Fruit fly (Drosophila melanogaster): ENCODE results near the gene CG31789.

Gene CG31789

dm6 chr2L:18571724-18572427 lies 33.9 kb upstream of the CG31789 start (continued):
- TF ChIP-seq CG18011 (GFP tag; optimal IDR thresholded peaks at IDR 0.05) (no peak), CG13894 (tag; optimal IDR thresholded peaks at IDR 0.05) (no peak), az2 (GFP tag; optimal IDR thresholded peaks at IDR 0.05) (no peak), Dp (GFP tag; optimal IDR thresholded peaks at IDR 0.05) (no peak), E2f1 (GFP tag; IDR thresholded peaks at IDR 0.05) (no peak), sim (GFP tag; IDR thresholded peaks at IDR 0.05) (no peak), CG3407 (GFP tag; optimal IDR thresholded peaks at IDR 0.05) (no peak), HmgZ (tag; optimal IDR thresholded peaks at IDR 0.05) (peak; percentile 35), CG13624 (GFP tag; optimal IDR thresholded peaks at IDR 0.05) (peak; percentile 18), NfI (GFP tag; optimal IDR thresholded peaks at IDR 0.05) (peak; percentile 15), caup (GFP tag; optimal IDR thresholded peaks at IDR 0.05; ENCODE audit: severe bottlenecking) (peak; percentile 44), bsh (GFP tag; optimal IDR thresholded peaks at IDR 0.05) (no peak), CG13287 (GFP tag; IDR thresholded peaks at IDR 0.05; ENCODE audit: partially characterized antibody) (peak; percentile 39; the same call in 1 of the 2 replicates), CG18599 (GFP tag; optimal IDR thresholded peaks at IDR 0.05) (no peak), CG42726 (GFP tag; IDR thresholded peaks at IDR 0.05; ENCODE audit: partially characterized antibody) (peak; percentile 81; the same call in 1 of the 2 replicates), CG7271 (tag; optimal IDR thresholded peaks at IDR 0.05) (no peak), CG34422 (GFP tag; IDR thresholded peaks at IDR 0.05) (peak; percentile 40; the same call in 1 of the 3 replicates), CG10565 (GFP tag; optimal IDR thresholded peaks at IDR 0.05) (no peak), hb (GFP tag; IDR thresholded peaks at IDR 0.05; ENCODE audit: partially characterized antibody) (no peak), chm (GFP tag; IDR thresholded peaks at IDR 0.05) (peak; percentile 84), CG33557 (GFP tag; optimal IDR thresholded peaks at IDR 0.05) (no peak), MESR4 (GFP tag; optimal IDR thresholded peaks at IDR 0.05) (no peak), mam (GFP tag; optimal IDR thresholded peaks at IDR 0.05) (no peak), ranshi (GFP tag; IDR thresholded peaks at IDR 0.05) (no peak), sd (tag; optimal IDR thresholded peaks at IDR 0.05) (no peak), z (GFP tag; IDR thresholded peaks at IDR 0.05) (peak; percentile 80), usp (GFP tag; optimal IDR thresholded peaks at IDR 0.05) (no peak), CG1647 (GFP tag; optimal IDR thresholded peaks at IDR 0.05) (no peak), CG32772 (GFP tag; IDR thresholded peaks at IDR 0.05) (no peak), kah (GFP tag; optimal IDR thresholded peaks at IDR 0.05) (peak; percentile 13), hkb (optimal IDR thresholded peaks at IDR 0.05) (no peak), hkb (GFP tag; IDR thresholded peaks at IDR 0.05) (peak; percentile 59; the same call in 1 of the 2 replicates), wek (GFP tag; optimal IDR thresholded peaks at IDR 0.05) (no peak), CG7556 (GFP tag; optimal IDR thresholded peaks at IDR 0.05) (no peak), pzg (GFP tag; optimal IDR thresholded peaks at IDR 0.05) (no peak), CG7928 (GFP tag; optimal IDR thresholded peaks at IDR 0.05) (no peak), sc (optimal IDR thresholded peaks at IDR 0.05) (no peak), sc (GFP tag; optimal IDR thresholded peaks at IDR 0.05) (no peak), CG3163 (GFP tag; optimal IDR thresholded peaks at IDR 0.05) (peak; percentile 17), CG5953 (GFP tag; IDR thresholded peaks at IDR 0.05) (no peak), lab (GFP tag; optimal IDR thresholded peaks at IDR 0.05) (peak; percentile 20), Fer2 (tag; optimal IDR thresholded peaks at IDR 0.05) (no peak), Awh (GFP tag; IDR thresholded peaks at IDR 0.05) (no peak), jigr1 (GFP tag; IDR thresholded peaks at IDR 0.05) (no peak), HLHmδ (GFP tag; optimal IDR thresholded peaks at IDR 0.05) (peak; percentile 47), ssp (GFP tag; IDR thresholded peaks at IDR 0.05) (no peak), oc (tag; optimal IDR thresholded peaks at IDR 0.05) (no peak), CG1233 (GFP tag; optimal IDR thresholded peaks at IDR 0.05) (no peak), NC2β (GFP tag; optimal IDR thresholded peaks at IDR 0.05) (no peak)
